Worm (Caenorhabditis elegans): ENCODE measurements around the gene Y49F6B.2.

DNA sequence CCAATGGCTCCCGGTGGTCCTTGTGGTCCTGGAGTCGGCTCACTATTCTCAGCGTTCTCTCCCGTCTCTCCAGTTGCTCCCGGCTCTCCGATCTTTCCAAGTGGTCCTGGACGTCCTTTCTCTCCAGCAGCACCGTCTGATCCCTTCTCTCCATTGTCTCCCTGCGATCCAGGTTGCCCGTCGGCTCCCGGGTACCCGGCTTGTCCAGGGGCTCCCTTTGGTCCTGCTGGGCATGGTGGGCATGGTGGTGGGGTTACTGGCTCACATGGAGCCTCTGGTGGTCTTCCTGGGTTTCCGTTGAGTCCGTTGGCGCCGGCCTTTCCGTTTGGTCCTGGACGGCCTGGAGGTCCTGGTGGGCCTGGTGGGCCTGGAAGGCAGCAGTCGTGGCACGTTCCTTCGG lies 2.4 kb upstream of the Y49F6B.2 start:
- TF ChIP-seq nhr-76 (tag; optimal IDR thresholded peaks at IDR 0.05) (no peak), nhr-84 (tag; optimal IDR thresholded peaks at IDR 0.05) (no peak), zag-1 (tag; optimal IDR thresholded peaks at IDR 0.05) (no peak), mdl-1 (tag; optimal IDR thresholded peaks at IDR 0.05) (no peak), egl-27 (tag; optimal IDR thresholded peaks at IDR 0.05) (no peak), sptf-1 (tag; optimal IDR thresholded peaks at IDR 0.05) (no peak), fos-1 (tag; optimal IDR thresholded peaks at IDR 0.05) (no peak), grh-1 (GFP tag; IDR thresholded peaks at IDR 0.05) (no peak), ceh-82 (tag; optimal IDR thresholded peaks at IDR 0.05) (no peak), pax-3 (tag; optimal IDR thresholded peaks at IDR 0.05) (no peak), lsy-2 (tag; optimal IDR thresholded peaks at IDR 0.05) (no peak)

All from whole organism, L1 larva.